Fruit fly (Drosophila melanogaster) whole organism, embryonic: ENCODE data around the gene CG31957.
A peak's percentile ranks its signal among the peaks of the same experiment; 100 is the strongest.

Experiments
- Atf-2 ChIP-seq: fragments of 200-800 bp; sonication (Bioruptor generic); optimal IDR thresholded peaks from 2 replicates; lab custom pipeline; 2016; ENCODE audit warnings: missing biosample characterization, missing genetic modification characterization
- Awh ChIP-seq: fragments of 200-800 bp; sonication (Bioruptor generic); IDR thresholded peaks from 2 replicates; pipeline ENCODE4, ENCODE4 v1.3.6; 2022; ENCODE audit warnings: missing biosample characterization, missing genetic modification characterization
- CG10321 ChIP-seq: fragments of 200-800 bp; sonication (Bioruptor generic); IDR thresholded peaks from 2 replicates; pipeline ENCODE4 v1.3.6; 2022; ENCODE audit warnings: missing biosample characterization, missing genetic modification characterization
- CG10543 ChIP-seq: fragments of 200-800 bp; sonication (Bioruptor generic); optimal IDR thresholded peaks from 3 replicates; lab custom pipeline; 2017; ENCODE audit warnings: missing biosample characterization, mild to moderate bottlenecking, missing genetic modification characterization, moderate library complexity
- CG11398 ChIP-seq: fragments of 200-800 bp; sonication (Bioruptor generic); optimal IDR thresholded peaks from 2 replicates; lab custom pipeline; 2016; ENCODE audit warnings: missing biosample characterization, missing genetic modification characterization
- CG12104 ChIP-seq: fragments of 200-800 bp; sonication (Bioruptor generic); optimal IDR thresholded peaks from 3 replicates; lab custom pipeline; 2016; ENCODE audit warnings: missing biosample characterization, missing genetic modification characterization
- CG13123 ChIP-seq: fragments of 200-800 bp; sonication (Bioruptor generic); optimal IDR thresholded peaks from 2 replicates; lab custom pipeline; 2016; ENCODE audit warnings: missing biosample characterization, missing genetic modification characterization
- CG14965 ChIP-seq: fragments of 200-800 bp; sonication (Bioruptor generic); optimal IDR thresholded peaks from 2 replicates; lab custom pipeline; 2016; ENCODE audit warnings: missing biosample characterization, missing genetic modification characterization, borderline replicate concordance
- CG16779 ChIP-seq: fragments of 200-800 bp; sonication (Bioruptor generic); IDR thresholded peaks from 2 replicates; pipeline ENCODE4 v1.3.6; 2022; ENCODE audit warnings: missing biosample characterization, missing genetic modification characterization
- CG17802 ChIP-seq: fragments of 200-800 bp; sonication (Bioruptor generic); optimal IDR thresholded peaks from 2 replicates; lab custom pipeline; 2018; ENCODE audit warnings: missing biosample characterization, mild to moderate bottlenecking, missing genetic modification characterization, moderate library complexity
- CG17912 ChIP-seq: fragments of 200-800 bp; sonication (Bioruptor generic); optimal IDR thresholded peaks from 2 replicates; lab custom pipeline; 2018; ENCODE audit warnings: missing biosample characterization, mild to moderate bottlenecking, missing genetic modification characterization
- CG18262 ChIP-seq: fragments of 200-800 bp; optimal IDR thresholded peaks from 3 replicates; lab custom pipeline; 2019; ENCODE audit warnings: missing biosample characterization, mild to moderate bottlenecking, missing genetic modification characterization, moderate library complexity
- CG2712 ChIP-seq: fragments of 200-800 bp; optimal IDR thresholded peaks from 3 replicates; lab custom pipeline; 2019; ENCODE audit warnings: missing biosample characterization, mild to moderate bottlenecking, missing genetic modification characterization, moderate library complexity
- CG31388 ChIP-seq: fragments of 200-800 bp; sonication (Bioruptor generic); optimal IDR thresholded peaks from 2 replicates; lab custom pipeline; 2016; ENCODE audit warnings: missing biosample characterization, missing genetic modification characterization
- CG3847 ChIP-seq: fragments of 200-800 bp; sonication (Bioruptor generic); IDR thresholded peaks from 2 replicates; pipeline ENCODE4 v1.3.6; 2022; ENCODE audit warnings: missing biosample characterization, missing genetic modification characterization
- CG4730 ChIP-seq: fragments of 200-800 bp; sonication (Bioruptor generic); IDR thresholded peaks from 2 replicates; pipeline ENCODE4 v1.3.6; 2022; ENCODE audit warnings: missing biosample characterization, missing genetic modification characterization
- CG5953 ChIP-seq: fragments of 200-800 bp; sonication (Bioruptor generic); IDR thresholded peaks from 2 replicates; pipeline ENCODE4 v1.3.6; 2022; ENCODE audit warnings: missing biosample characterization, missing genetic modification characterization
- CG7556 ChIP-seq: fragments of 200-800 bp; sonication (Bioruptor generic); optimal IDR thresholded peaks from 2 replicates; lab custom pipeline; 2017; ENCODE audit warnings: missing biosample characterization, mild to moderate bottlenecking, missing genetic modification characterization
- CG8359 ChIP-seq: fragments of 200-800 bp; sonication (Bioruptor generic); optimal IDR thresholded peaks from 2 replicates; lab custom pipeline; 2017; ENCODE audit warnings: missing biosample characterization, mild to moderate bottlenecking, missing genetic modification characterization, borderline replicate concordance
- CG8388 ChIP-seq: fragments of 200-800 bp; sonication (Bioruptor generic); optimal IDR thresholded peaks from 2 replicates; lab custom pipeline; 2019; ENCODE audit warnings: missing biosample characterization, mild to moderate bottlenecking, missing genetic modification characterization, moderate library complexity
- CG9876 ChIP-seq: fragments of 200-800 bp; sonication (Bioruptor generic); optimal IDR thresholded peaks from 2 replicates; lab custom pipeline; 2016; ENCODE audit warnings: missing biosample characterization, missing genetic modification characterization
- CHES-1-like ChIP-seq: fragments of 200-800 bp; sonication (Bioruptor generic); optimal IDR thresholded peaks from 2 replicates; lab custom pipeline; 2016; ENCODE audit warnings: missing biosample characterization, missing genetic modification characterization
- CrebB ChIP-seq: fragments of 200-800 bp; sonication (Bioruptor generic); optimal IDR thresholded peaks from 3 replicates; lab custom pipeline; 2018; ENCODE audit warnings: missing biosample characterization, mild to moderate bottlenecking, missing genetic modification characterization
- D ChIP-seq, 2 experiments: fragments of 200-800 bp in 1 of 2; fragments of >200 bp in 1 of 2; sonication (Bioruptor generic) in 1 of 2; optimal IDR thresholded peaks; 2 replicates in 1 of 2; 3 replicates in 1 of 2; lab custom pipeline; 2017; ENCODE audit warnings: mild to moderate bottlenecking in 1 of 2, missing biosample characterization in 1 of 2, missing genetic modification characterization in 1 of 2, missing genetic modification reagents in 1 of 2
- D19B ChIP-seq: fragments of 200-800 bp; sonication (Bioruptor generic); optimal IDR thresholded peaks from 2 replicates; lab custom pipeline; 2017; ENCODE audit warnings: missing biosample characterization, mild to moderate bottlenecking, missing genetic modification characterization
- GATAe ChIP-seq: fragments of 200-800 bp; sonication (Bioruptor generic); conservative IDR thresholded peaks from 2 replicates; pipeline ENCODE4 v1.3.6; 2022; ENCODE audit warnings: missing biosample characterization, missing genetic modification characterization
- HLH4C ChIP-seq: fragments of 200-800 bp; sonication (Bioruptor generic); IDR thresholded peaks from 3 replicates; pipeline ENCODE4 v1.3.6; 2022; ENCODE audit warnings: missing biosample characterization, missing genetic modification characterization; ENCODE audit not compliant: partially characterized antibody
- Hr78 ChIP-seq, 2 experiments: fragments of 200-800 bp in 1 of 2; fragments of >200 bp in 1 of 2; sonication (Bioruptor generic) in 1 of 2; optimal IDR thresholded peaks; 2 replicates each; lab custom pipeline; 2017 to 2019; ENCODE audit warnings: missing biosample characterization in 2 of 2, missing genetic modification characterization in 2 of 2, mild to moderate bottlenecking in 1 of 2, moderate library complexity in 1 of 2
- Lhr ChIP-seq: fragments of 200-800 bp; sonication (Bioruptor generic); optimal IDR thresholded peaks from 3 replicates; lab custom pipeline; 2017; ENCODE audit warnings: mild to moderate bottlenecking, missing biosample characterization, missing genetic modification reagents, missing genetic modification characterization
- Mad ChIP-seq: fragments of 200-800 bp; sonication (Bioruptor generic); optimal IDR thresholded peaks from 2 replicates; lab custom pipeline; 2016; ENCODE audit warnings: missing biosample characterization, missing genetic modification characterization
- Myb ChIP-seq: fragments of 200-800 bp; sonication (Bioruptor generic); optimal IDR thresholded peaks from 2 replicates; lab custom pipeline; 2016; ENCODE audit warnings: missing biosample characterization, missing genetic modification characterization
- Oli ChIP-seq: fragments of 200-800 bp; sonication (Bioruptor generic); optimal IDR thresholded peaks from 2 replicates; lab custom pipeline; 2018; ENCODE audit warnings: missing biosample characterization, mild to moderate bottlenecking, missing genetic modification characterization, moderate library complexity
- Vsx1 ChIP-seq: fragments of 200-800 bp; sonication (Bioruptor generic); optimal IDR thresholded peaks from 2 replicates; lab custom pipeline; 2017; ENCODE audit warnings: missing biosample characterization, mild to moderate bottlenecking, missing genetic modification characterization, missing genetic modification reagents
- Xbp1 ChIP-seq: fragments of 200-800 bp; sonication (Bioruptor generic); optimal IDR thresholded peaks from 3 replicates; lab custom pipeline; 2016; ENCODE audit warnings: missing biosample characterization, mild to moderate bottlenecking, missing genetic modification characterization
- ac ChIP-seq: fragments of 200-800 bp; sonication (Bioruptor generic); optimal IDR thresholded peaks from 3 replicates; lab custom pipeline; 2017; ENCODE audit warnings: missing biosample characterization, mild to moderate bottlenecking, missing genetic modification characterization
- crol ChIP-seq: fragments of 200-800 bp; sonication (Bioruptor generic); IDR thresholded peaks from 2 replicates; pipeline ENCODE4 v1.3.6; 2022; ENCODE audit warnings: missing biosample characterization, missing genetic modification characterization
- danr ChIP-seq: fragments of 200-800 bp; sonication (Bioruptor generic); IDR thresholded peaks from 2 replicates; pipeline ENCODE4 v1.3.6; 2022; ENCODE audit warnings: missing biosample characterization, missing genetic modification characterization
- eyg ChIP-seq: fragments of 200-800 bp; sonication (Bioruptor generic); optimal IDR thresholded peaks from 3 replicates; lab custom pipeline; 2016; ENCODE audit warnings: missing biosample characterization, missing genetic modification characterization
- fd3F ChIP-seq: fragments of 200-800 bp; sonication (Bioruptor generic); optimal IDR thresholded peaks from 2 replicates; lab custom pipeline; 2018; ENCODE audit warnings: missing biosample characterization, mild to moderate bottlenecking, missing genetic modification characterization, moderate library complexity
- gt ChIP-seq: fragments of 200-800 bp; sonication (Bioruptor generic); IDR thresholded peaks from 2 replicates; pipeline ENCODE4 v1.3.6; 2022; ENCODE audit warnings: missing biosample characterization, missing genetic modification characterization
- insv ChIP-seq, 2 experiments: fragments of 200-800 bp; sonication (Bioruptor generic); optimal IDR thresholded peaks; 3 replicates each; lab custom pipeline; 2016 to 2018; ENCODE audit warnings: missing biosample characterization in 2 of 2, missing genetic modification characterization in 2 of 2
- jing ChIP-seq: fragments of 200-800 bp; sonication (Bioruptor generic); optimal IDR thresholded peaks from 2 replicates; lab custom pipeline; 2018; ENCODE audit warnings: missing biosample characterization, mild to moderate bottlenecking, missing genetic modification characterization
- maf-S ChIP-seq: fragments of 200-800 bp; sonication (Bioruptor generic); optimal IDR thresholded peaks from 2 replicates; lab custom pipeline; 2016; ENCODE audit warnings: missing biosample characterization, missing genetic modification characterization
- nerfin-1 ChIP-seq: fragments of 200-800 bp; sonication (Bioruptor generic); optimal IDR thresholded peaks from 3 replicates; lab custom pipeline; 2019; ENCODE audit warnings: missing biosample characterization, mild to moderate bottlenecking, missing genetic modification characterization, moderate library complexity
- oc ChIP-seq: fragments of 200-800 bp; sonication (Bioruptor generic); optimal IDR thresholded peaks from 2 replicates; lab custom pipeline; 2018; ENCODE audit warnings: missing biosample characterization, mild to moderate bottlenecking, missing genetic modification characterization, moderate library complexity
- salm ChIP-seq: fragments of 200-800 bp; sonication (Bioruptor generic); optimal IDR thresholded peaks from 2 replicates; lab custom pipeline; 2018; ENCODE audit warnings: missing biosample characterization, mild to moderate bottlenecking, missing genetic modification characterization
- sob ChIP-seq: fragments of 200-800 bp; sonication (Bioruptor generic); IDR thresholded peaks from 2 replicates; pipeline ENCODE4 v1.3.6; 2022; ENCODE audit warnings: missing biosample characterization, missing genetic modification characterization
- sqz ChIP-seq: fragments of 200-800 bp; sonication (Bioruptor generic); optimal IDR thresholded peaks from 3 replicates; lab custom pipeline; 2018; ENCODE audit warnings: missing biosample characterization, mild to moderate bottlenecking, missing genetic modification characterization
- tgo ChIP-seq: fragments of 200-800 bp; sonication (Bioruptor generic); IDR thresholded peaks from 3 replicates; pipeline ENCODE4 v1.3.6; 2022; ENCODE audit warnings: missing biosample characterization, missing genetic modification characterization
- tll ChIP-seq, 2 experiments: fragments of 200-800 bp in 1 of 2; fragments of >200 bp in 1 of 2; sonication (Bioruptor generic) in 1 of 2; optimal IDR thresholded peaks; 2 replicates each; lab custom pipeline; 2017 to 2019; ENCODE audit warnings: missing biosample characterization in 2 of 2, missing genetic modification characterization in 2 of 2, mild to moderate bottlenecking in 1 of 2, moderate library complexity in 1 of 2
- vfl ChIP-seq: fragments of 200-800 bp; sonication (Bioruptor generic); optimal IDR thresholded peaks from 2 replicates; lab custom pipeline; 2016; ENCODE audit warnings: missing biosample characterization, missing genetic modification characterization

CG31957 gene

dm6 chr2L:3861388-3861787 lies 10.9 kb downstream of the CG31957 start (continued):
- TF ChIP-seq Oli (tag; lab: Kevin White, UChicago) (no peak), Vsx1 (GFP tag; lab: Kevin White, UChicago) (no peak), insv (GFP tag; optimal IDR thresholded peaks at IDR 0.05; lab: Kevin White, UChicago) (no peak), CG10321 (no peak), GATAe (GFP tag; lab: Robert Waterston, UW) (no peak), Atf-2 (GFP tag; lab: Kevin White, UChicago) (peak; percentile 60), CG17912 (GFP tag; lab: Kevin White, UChicago) (no peak), maf-S (no peak), CG10543 (GFP tag; lab: Kevin White, UChicago) (no peak), oc (tag; lab: Kevin White, UChicago) (no peak), CG18262 (tag; lab: Kevin White, UChicago) (peak; percentile 70), D (optimal IDR thresholded peaks at IDR 0.05; lab: Kevin White, UChicago) (no peak), D (GFP tag; optimal IDR thresholded peaks at IDR 0.05; lab: Kevin White, UChicago) (no peak), CG9876 (GFP tag; lab: Kevin White, UChicago) (no peak), nerfin-1 (tag; lab: Kevin White, UChicago) (no peak), crol (GFP tag; lab: Robert Waterston, UW) (peak; percentile 22; the same call in 1 of the 2 replicates), CG5953 (GFP tag; lab: Robert Waterston, UW) (no peak), ac (GFP tag; lab: Kevin White, UChicago) (peak; percentile 68), CG17802 (tag; lab: Kevin White, UChicago) (no peak), CHES-1-like (GFP tag; lab: Kevin White, UChicago) (peak; percentile 17), CG8359 (GFP tag; lab: Kevin White, UChicago) (no peak), Myb (GFP tag; lab: Kevin White, UChicago) (no peak), tgo (GFP tag; lab: Robert Waterston, UW) (no peak; the same call in 2 of the 3 replicates), CG11398 (GFP tag; lab: Kevin White, UChicago) (no peak), D19B (no peak), Hr78 (GFP tag; optimal IDR thresholded peaks at IDR 0.05; lab: Kevin White, UChicago) (no peak), sqz (GFP tag; lab: Kevin White, UChicago) (no peak), CG8388 (GFP tag; lab: Kevin White, UChicago) (peak; percentile 40), CG14965 (GFP tag; lab: Kevin White, UChicago) (no peak), Awh (GFP tag; lab: Robert Waterston, UW) (no peak), CG16779 (GFP tag; lab: Robert Waterston, UW) (no peak), sob (no peak), gt (GFP tag; lab: Robert Waterston, UW) (no peak), Lhr (GFP tag; lab: Kevin White, UChicago) (no peak), vfl (GFP tag; lab: Kevin White, UChicago) (no peak), eyg (GFP tag; lab: Kevin White, UChicago) (no peak), CG13123 (GFP tag; lab: Kevin White, UChicago) (no peak), CG12104 (GFP tag; lab: Kevin White, UChicago) (no peak), CG2712 (tag; lab: Kevin White, UChicago) (peak; percentile 77), CG3847 (GFP tag; lab: Robert Waterston, UW) (no peak), CrebB (tag; lab: Kevin White, UChicago) (no peak), jing (GFP tag; lab: Kevin White, UChicago) (no peak), HLH4C (GFP tag; lab: Robert Waterston, UW) (no peak), Xbp1 (GFP tag; lab: Kevin White, UChicago) (peak; percentile 13), CG31388 (GFP tag; lab: Kevin White, UChicago) (no peak), CG7556 (GFP tag; lab: Kevin White, UChicago) (peak; percentile 23), tll (GFP tag; optimal IDR thresholded peaks at IDR 0.05; lab: Kevin White, UChicago) (peak in 1 of 2 experiments; percentile 78), fd3F (GFP tag; lab: Kevin White, UChicago) (no peak), danr (GFP tag; lab: Robert Waterston, UW) (no peak), salm (tag; lab: Kevin White, UChicago) (no peak), Mad (GFP tag; lab: Kevin White, UChicago) (no peak), CG4730 (no peak)
